Fruit fly (Drosophila melanogaster) whole organism, embryonic: ENCODE measurements around the gene ClC-c.

Experiments
- Bgb ChIP-seq: fragments of 200-800 bp; sonication (Bioruptor generic); IDR thresholded peaks from 2 replicates; pipeline ENCODE4 v1.3.6; 2022; ENCODE audit warnings: missing biosample characterization, missing genetic modification characterization; ENCODE audit not compliant: partially characterized antibody
- CG12219 ChIP-seq: fragments of 200-800 bp; sonication (Bioruptor generic); optimal IDR thresholded peaks from 3 replicates; lab custom pipeline; 2018; ENCODE audit warnings: missing biosample characterization, mild to moderate bottlenecking, missing genetic modification characterization
- CG14441 ChIP-seq: fragments of 200-800 bp; sonication (Bioruptor generic); IDR thresholded peaks from 2 replicates; pipeline ENCODE4 v1.3.6; 2022; ENCODE audit warnings: missing biosample characterization, missing genetic modification characterization
- CG14860 ChIP-seq: fragments of 200-800 bp; sonication (Bioruptor generic); IDR thresholded peaks from 3 replicates; pipeline ENCODE4 v1.3.6; 2022; ENCODE audit warnings: missing biosample characterization, missing genetic modification characterization; ENCODE audit not compliant: partially characterized antibody
- CG1603 ChIP-seq: fragments of 200-800 bp; sonication (Bioruptor generic); optimal IDR thresholded peaks from 2 replicates; lab custom pipeline; 2019; ENCODE audit warnings: missing biosample characterization, mild to moderate bottlenecking, missing genetic modification characterization, moderate library complexity
- CG16815 ChIP-seq: fragments of 200-800 bp; sonication (Bioruptor generic); optimal IDR thresholded peaks from 3 replicates; lab custom pipeline; 2017; ENCODE audit warnings: missing biosample characterization, mild to moderate bottlenecking, missing genetic modification characterization
- CG17385 ChIP-seq: fragments of 200-800 bp; sonication (Bioruptor generic); optimal IDR thresholded peaks from 3 replicates; lab custom pipeline; 2018; ENCODE audit warnings: missing biosample characterization, mild to moderate bottlenecking, missing genetic modification characterization
- CG17802 ChIP-seq: fragments of 200-800 bp; sonication (Bioruptor generic); optimal IDR thresholded peaks from 2 replicates; lab custom pipeline; 2018; ENCODE audit warnings: missing biosample characterization, mild to moderate bottlenecking, missing genetic modification characterization, moderate library complexity
- CG18262 ChIP-seq: fragments of 200-800 bp; optimal IDR thresholded peaks from 3 replicates; lab custom pipeline; 2019; ENCODE audit warnings: missing biosample characterization, mild to moderate bottlenecking, missing genetic modification characterization, moderate library complexity
- CG2116 ChIP-seq: fragments of 200-800 bp; sonication (Bioruptor generic); optimal IDR thresholded peaks from 3 replicates; lab custom pipeline; 2018; ENCODE audit warnings: missing biosample characterization, mild to moderate bottlenecking, missing genetic modification characterization
- CG2678 ChIP-seq: fragments of 200-800 bp; sonication (Bioruptor generic); optimal IDR thresholded peaks from 3 replicates; lab custom pipeline; 2019; ENCODE audit warnings: missing biosample characterization, mild to moderate bottlenecking, missing genetic modification characterization, moderate library complexity
- CG31365 ChIP-seq: fragments of 200-800 bp; sonication (Bioruptor generic); optimal IDR thresholded peaks from 2 replicates; lab custom pipeline; 2018; ENCODE audit warnings: missing biosample characterization, mild to moderate bottlenecking, missing genetic modification characterization
- CG3847 ChIP-seq: fragments of 200-800 bp; sonication (Bioruptor generic); IDR thresholded peaks from 2 replicates; pipeline ENCODE4 v1.3.6; 2022; ENCODE audit warnings: missing biosample characterization, missing genetic modification characterization
- CG43689 ChIP-seq: fragments of 200-800 bp; sonication (Bioruptor generic); IDR thresholded peaks from 2 replicates; pipeline ENCODE4 v1.3.6; 2022; ENCODE audit warnings: missing biosample characterization, missing genetic modification characterization
- CG4854 ChIP-seq: fragments of 200-800 bp; sonication (Bioruptor generic); optimal IDR thresholded peaks from 2 replicates; lab custom pipeline; 2016; ENCODE audit warnings: missing biosample characterization, missing genetic modification characterization, inconsistent platforms
- CG5180 ChIP-seq: fragments of 200-800 bp; sonication (Bioruptor generic); optimal IDR thresholded peaks from 3 replicates; lab custom pipeline; 2017; ENCODE audit warnings: missing biosample characterization, missing genetic modification characterization, mild to moderate bottlenecking, moderate library complexity, missing genetic modification reagents
- CG8765 ChIP-seq: fragments of 200-800 bp; sonication (Bioruptor generic); IDR thresholded peaks from 2 replicates; pipeline ENCODE4 v1.3.6; 2022; ENCODE audit warnings: missing biosample characterization, missing genetic modification characterization
- CG9437 ChIP-seq: fragments of 200-800 bp; sonication (Bioruptor generic); optimal IDR thresholded peaks from 2 replicates; lab custom pipeline; 2018; ENCODE audit warnings: missing biosample characterization, mild to moderate bottlenecking, missing genetic modification characterization
- CHES-1-like ChIP-seq: fragments of 200-800 bp; sonication (Bioruptor generic); optimal IDR thresholded peaks from 2 replicates; lab custom pipeline; 2016; ENCODE audit warnings: missing biosample characterization, missing genetic modification characterization
- Doc2 ChIP-seq: fragments of 200-800 bp; sonication (Bioruptor generic); IDR thresholded peaks from 2 replicates; pipeline ENCODE4 v1.3.6; 2022; ENCODE audit warnings: missing biosample characterization, missing genetic modification characterization
- Dp ChIP-seq: fragments of 200-800 bp; sonication (Bioruptor generic); optimal IDR thresholded peaks from 2 replicates; lab custom pipeline; 2018; ENCODE audit warnings: missing biosample characterization, mild to moderate bottlenecking, missing genetic modification characterization, moderate library complexity
- Elba2 ChIP-seq: fragments of 200-800 bp; sonication (Bioruptor generic); optimal IDR thresholded peaks from 3 replicates; lab custom pipeline; 2016; ENCODE audit warnings: missing biosample characterization, missing genetic modification characterization
- Ets65A ChIP-seq: fragments of 200-800 bp; sonication (Bioruptor generic); peaks from one replicate; lab custom pipeline; 2016; ENCODE audit warnings: missing biosample characterization, missing genetic modification characterization
- HLHmδ ChIP-seq: fragments of 200-800 bp; sonication (Bioruptor generic); optimal IDR thresholded peaks from 2 replicates; lab custom pipeline; 2018; ENCODE audit warnings: missing biosample characterization, mild to moderate bottlenecking, missing genetic modification characterization, moderate library complexity
- Kr ChIP-seq: fragments of 200-800 bp; sonication (Bioruptor generic); optimal IDR thresholded peaks from 2 replicates; lab custom pipeline; 2017; ENCODE audit warnings: missing biosample characterization, mild to moderate bottlenecking, missing genetic modification characterization
- Mes4 ChIP-seq: fragments of 200-800 bp; sonication (Bioruptor generic); optimal IDR thresholded peaks from 2 replicates; lab custom pipeline; 2016; ENCODE audit warnings: missing biosample characterization, missing genetic modification characterization
- Nf-YC ChIP-seq: fragments of 200-800 bp; optimal IDR thresholded peaks from 3 replicates; lab custom pipeline; 2019; ENCODE audit warnings: missing biosample characterization, mild to moderate bottlenecking, missing genetic modification characterization, moderate library complexity
- Rfx ChIP-seq: fragments of 200-800 bp; sonication (Bioruptor generic); IDR thresholded peaks from 2 replicates; pipeline ENCODE4 v1.3.6; 2022; ENCODE audit warnings: missing biosample characterization, missing genetic modification characterization
- Spps ChIP-seq: fragments of 200-800 bp; sonication (Bioruptor generic); optimal IDR thresholded peaks from 2 replicates; lab custom pipeline; 2018; ENCODE audit warnings: missing biosample characterization, mild to moderate bottlenecking, missing genetic modification characterization
- Sry-β ChIP-seq: fragments of 200-800 bp; sonication (Bioruptor generic); optimal IDR thresholded peaks from 2 replicates; lab custom pipeline; 2018; ENCODE audit warnings: missing biosample characterization, mild to moderate bottlenecking, missing genetic modification characterization, moderate library complexity
- Tbp ChIP-seq: fragments of >200 bp; optimal IDR thresholded peaks from 2 replicates; lab custom pipeline; 2018; ENCODE audit warnings: missing biosample characterization, missing genetic modification characterization
- Xrp1 ChIP-seq: fragments of 200-800 bp; sonication (Bioruptor generic); IDR thresholded peaks from 2 replicates; pipeline ENCODE4 v1.3.6; 2022; ENCODE audit warnings: missing biosample characterization, missing genetic modification characterization
- ac ChIP-seq: fragments of 200-800 bp; sonication (Bioruptor generic); optimal IDR thresholded peaks from 3 replicates; lab custom pipeline; 2017; ENCODE audit warnings: missing biosample characterization, mild to moderate bottlenecking, missing genetic modification characterization
- az2 ChIP-seq: fragments of 200-800 bp; sonication (Bioruptor generic); optimal IDR thresholded peaks from 3 replicates; lab custom pipeline; 2016; ENCODE audit warnings: missing biosample characterization, missing genetic modification characterization
- cato ChIP-seq: fragments of 200-800 bp; sonication (Bioruptor generic); optimal IDR thresholded peaks from 2 replicates; lab custom pipeline; 2016; ENCODE audit warnings: missing biosample characterization, missing genetic modification characterization, borderline replicate concordance
- corto ChIP-seq: fragments of 200-800 bp; sonication (Bioruptor generic); optimal IDR thresholded peaks from 2 replicates; lab custom pipeline; 2016; ENCODE audit warnings: missing biosample characterization, mild to moderate bottlenecking, missing genetic modification characterization, moderate library complexity
- crc ChIP-seq: fragments of 200-800 bp; sonication (Bioruptor generic); optimal IDR thresholded peaks from 2 replicates; lab custom pipeline; 2016; ENCODE audit warnings: missing biosample characterization, missing genetic modification characterization
- da ChIP-seq: fragments of 200-800 bp; sonication (Bioruptor generic); optimal IDR thresholded peaks from 2 replicates; lab custom pipeline; 2016; ENCODE audit warnings: missing biosample characterization, missing genetic modification characterization
- dati ChIP-seq: fragments of 200-800 bp; sonication (Bioruptor generic); IDR thresholded peaks from 2 replicates; pipeline ENCODE4 v1.3.6; 2022; ENCODE audit warnings: missing biosample characterization, missing genetic modification characterization
- dpn ChIP-seq, 2 experiments: fragments of 200-800 bp; sonication (Bioruptor generic); optimal IDR thresholded peaks; 3 replicates each; lab custom pipeline; 2016; ENCODE audit warnings: missing biosample characterization in 2 of 2, missing genetic modification characterization in 2 of 2
- hkb ChIP-seq, 2 experiments: fragments of 200-800 bp in 1 of 2; fragments of >200 bp in 1 of 2; sonication (Bioruptor generic) in 1 of 2; IDR thresholded peaks in 1 of 2; optimal IDR thresholded peaks in 1 of 2; 2 replicates each; pipeline versions ENCODE4 v1.3.6 to Lab custom; 2017 to 2022; ENCODE audit warnings: missing biosample characterization in 1 of 2, missing genetic modification characterization in 1 of 2
- hth ChIP-seq: fragments of >200 bp; optimal IDR thresholded peaks from 2 replicates; lab custom pipeline; 2017; ENCODE audit warnings: inconsistent platforms
- klu ChIP-seq: fragments of 200-800 bp; sonication (Bioruptor generic); IDR thresholded peaks from 2 replicates; pipeline ENCODE4 v1.3.6; 2022; ENCODE audit warnings: missing biosample characterization, missing genetic modification characterization
- nerfin-1 ChIP-seq: fragments of 200-800 bp; sonication (Bioruptor generic); optimal IDR thresholded peaks from 3 replicates; lab custom pipeline; 2019; ENCODE audit warnings: missing biosample characterization, mild to moderate bottlenecking, missing genetic modification characterization, moderate library complexity
- odd ChIP-seq: fragments of 200-800 bp; sonication (Bioruptor generic); optimal IDR thresholded peaks from 2 replicates; lab custom pipeline; 2017; ENCODE audit warnings: missing biosample characterization, mild to moderate bottlenecking, missing genetic modification characterization
- pho ChIP-seq: fragments of 200-800 bp; sonication (Bioruptor generic); optimal IDR thresholded peaks from 2 replicates; lab custom pipeline; 2016; ENCODE audit warnings: missing biosample characterization, missing genetic modification characterization
- prd ChIP-seq, 3 experiments: fragments of >200 bp in 2 of 3; fragments of 200-800 bp in 1 of 3; sonication (Bioruptor generic) in 1 of 3; optimal IDR thresholded peaks in 2 of 3; IDR thresholded peaks in 1 of 3; 2 replicates in 2 of 3; 3 replicates in 1 of 3; pipeline versions ENCODE4 v1.3.6 to Lab custom; 2017 to 2022; ENCODE audit warnings: missing biosample characterization in 1 of 3, missing genetic modification characterization in 1 of 3
- pros ChIP-seq: fragments of 200-800 bp; sonication (Bioruptor generic); optimal IDR thresholded peaks from 3 replicates; lab custom pipeline; 2019; ENCODE audit warnings: missing biosample characterization, mild to moderate bottlenecking, missing genetic modification characterization, moderate library complexity
- pum ChIP-seq: fragments of 200-800 bp; sonication (Bioruptor generic); optimal IDR thresholded peaks from 2 replicates; lab custom pipeline; 2016; ENCODE audit warnings: missing biosample characterization, missing genetic modification characterization
- tup ChIP-seq: fragments of 200-800 bp; sonication (Bioruptor generic); optimal IDR thresholded peaks from 2 replicates; lab custom pipeline; 2016; ENCODE audit warnings: missing biosample characterization, mild to moderate bottlenecking, missing genetic modification characterization, moderate library complexity
- yki ChIP-seq: fragments of >200 bp; optimal IDR thresholded peaks from 3 replicates; lab custom pipeline; 2018

ClC-c gene

DNA sequence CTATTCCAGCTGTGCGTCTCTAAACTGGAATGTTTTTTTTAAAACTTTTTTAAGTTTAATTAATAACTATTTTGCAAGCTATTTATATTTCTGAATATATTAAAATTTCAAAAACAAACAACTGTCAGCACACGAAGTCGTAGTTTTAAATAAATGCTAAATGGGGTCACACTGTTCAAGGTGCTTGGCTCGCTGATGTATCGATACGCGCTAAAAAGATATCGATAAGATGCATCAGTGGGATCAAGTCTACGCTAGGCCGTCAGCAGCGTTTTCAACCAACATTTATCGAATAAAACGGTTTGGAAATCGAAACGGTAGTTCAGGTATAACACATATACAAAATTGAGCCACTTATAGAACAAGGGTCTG lies 39.4 kb upstream of the ClC-c start, which contains the start of gene Diap1 (continued):
- TF ChIP-seq az2 (GFP tag; lab: Kevin White, UChicago) (no peak), pros (no peak), hth (lab: Kevin White, UChicago) (no peak), Tbp (no peak), Bgb (peak; percentile 95), Spps (tag; lab: Kevin White, UChicago) (no peak), Xrp1 (GFP tag; lab: Robert Waterston, UW) (no peak; the same call in 1 of the 2 replicates), Rfx (GFP tag; lab: Robert Waterston, UW) (no peak), Elba2 (GFP tag; lab: Kevin White, UChicago) (no peak), corto (GFP tag; lab: Kevin White, UChicago) (no peak), CG18262 (tag; lab: Kevin White, UChicago) (no peak), Mes4 (GFP tag; lab: Kevin White, UChicago) (no peak), CG43689 (GFP tag; lab: Robert Waterston, UW) (no peak), prd (optimal IDR thresholded peaks at IDR 0.05; lab: Kevin White, UChicago) (no peak), prd (GFP tag; IDR thresholded peaks at IDR 0.05; lab: Robert Waterston, UW) (0 out of 3 replicates have a peak, but pooled peaks have one; percentile 17), yki (no peak), CG4854 (GFP tag; lab: Kevin White, UChicago) (no peak), dpn (GFP tag; optimal IDR thresholded peaks at IDR 0.05; lab: Kevin White, UChicago) (no peak), CG14441 (GFP tag; lab: Robert Waterston, UW) (no peak; the same call in 1 of the 2 replicates), CG5180 (GFP tag; lab: Kevin White, UChicago) (no peak), nerfin-1 (tag; lab: Kevin White, UChicago) (no peak), pho (no peak), hkb (optimal IDR thresholded peaks at IDR 0.05; lab: Kevin White, UChicago) (peak; percentile 52), hkb (GFP tag; IDR thresholded peaks at IDR 0.05; lab: Robert Waterston, UW) (no peak), CG1603 (tag; lab: Kevin White, UChicago) (peak; percentile 71), ac (no peak), Nf-YC (no peak), CG14860 (GFP tag; lab: Robert Waterston, UW) (peak; percentile 84), Sry-β (peak; percentile 82), pum (GFP tag; lab: Kevin White, UChicago) (no peak), HLHmδ (GFP tag; lab: Kevin White, UChicago) (no peak), CG8765 (no peak), cato (no peak), CG17385 (no peak), klu (GFP tag; lab: Robert Waterston, UW) (no peak), CHES-1-like (GFP tag; lab: Kevin White, UChicago) (no peak), Kr (GFP tag; lab: Kevin White, UChicago) (no peak), tup (no peak), CG2678 (tag; lab: Kevin White, UChicago) (no peak), odd (GFP tag; lab: Kevin White, UChicago) (no peak), CG16815 (GFP tag; lab: Kevin White, UChicago) (no peak), CG31365 (tag; lab: Kevin White, UChicago) (no peak), Doc2 (GFP tag; lab: Robert Waterston, UW) (no peak), CG2116 (peak; percentile 95), CG3847 (GFP tag; lab: Robert Waterston, UW) (0 out of 2 replicates have a peak, but pooled peaks have one; percentile 26), dati (GFP tag; lab: Robert Waterston, UW) (no peak), CG12219 (GFP tag; lab: Kevin White, UChicago) (no peak), CG9437 (GFP tag; lab: Kevin White, UChicago) (no peak), Dp (GFP tag; lab: Kevin White, UChicago) (peak; percentile 85), da (no peak), Ets65A (peak; percentile 90), crc (no peak), CG17802 (tag; lab: Kevin White, UChicago) (no peak)
